Fruit fly (Drosophila melanogaster): Measurements from ENCODE around the gene GstD11.

GstD11 gene

DNA sequence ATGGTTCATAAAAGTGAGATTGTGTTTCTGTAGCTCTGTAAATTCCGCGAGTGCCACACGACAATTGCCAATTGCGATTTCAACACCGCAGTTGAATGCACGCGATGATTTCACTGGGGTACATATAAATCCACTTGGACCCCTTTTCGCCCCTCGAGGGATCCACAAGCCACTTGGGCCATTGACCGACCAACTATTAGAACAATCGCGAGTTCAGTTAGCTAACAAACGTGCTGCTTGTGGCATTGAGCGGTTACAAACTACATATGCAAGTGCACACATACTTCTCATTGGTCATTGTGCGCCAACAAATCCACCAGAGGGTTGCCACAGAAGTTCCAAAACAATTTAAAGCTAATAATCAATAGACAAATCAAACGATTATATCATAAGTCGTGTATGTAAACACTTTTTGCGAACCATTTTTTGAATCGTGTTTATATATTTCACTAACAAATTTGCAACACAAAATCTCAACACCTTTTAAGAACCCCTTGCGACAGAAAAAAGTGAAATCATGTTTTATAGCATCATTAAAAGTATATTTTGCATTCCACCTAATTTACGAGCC lies 1.9 kb upstream of the GstD11 start:
- no peak for TF ChIP-seq dsx (GFP tag; optimal IDR thresholded peaks at IDR 0.05; ENCODE audit: poor library complexity, severe bottlenecking)
- TF ChIP-seq spab (GFP tag; optimal IDR thresholded peaks at IDR 0.05), result no peak
- 0 out of 2 replicates have a peak, but pooled peaks have one; percentile 38 for TF ChIP-seq Gug (GFP tag; IDR thresholded peaks at IDR 0.05)
- peak; percentile 54 for TF ChIP-seq eg (GFP tag; IDR thresholded peaks at IDR 0.05)
- no peak for TF ChIP-seq Eip75B (GFP tag; optimal IDR thresholded peaks at IDR 0.05)
- TF ChIP-seq achi (GFP tag; optimal IDR thresholded peaks at IDR 0.05), result peak; percentile 27
- peak; percentile 77 for TF ChIP-seq CG6163 (GFP tag; IDR thresholded peaks at IDR 0.05)
- TF ChIP-seq Sox14 (GFP tag; optimal IDR thresholded peaks at IDR 0.05), result peak; percentile 0
- no peak for TF ChIP-seq Blimp-1 (GFP tag; optimal IDR thresholded peaks at IDR 0.05)
- TF ChIP-seq svp (GFP tag), result peak; percentile 70
- TF ChIP-seq ss (GFP tag; optimal IDR thresholded peaks at IDR 0.05), result no peak
- TF ChIP-seq fd59A (GFP tag; optimal IDR thresholded peaks at IDR 0.05), result no peak
- no peak for TF ChIP-seq fkh (GFP tag; optimal IDR thresholded peaks at IDR 0.05)
- TF ChIP-seq CG6276 (GFP tag; optimal IDR thresholded peaks at IDR 0.05), result peak; percentile 44
- TF ChIP-seq pdm3 (GFP tag; optimal IDR thresholded peaks at IDR 0.05), result peak; percentile 34
- TF ChIP-seq CG31627 (GFP tag; optimal IDR thresholded peaks at IDR 0.05), result no peak
- peak; percentile 74 for TF ChIP-seq CG15336 (GFP tag; IDR thresholded peaks at IDR 0.05)
- TF ChIP-seq dac (GFP tag; optimal IDR thresholded peaks at IDR 0.05), result peak; percentile 23
- no peak for TF ChIP-seq Met (GFP tag; optimal IDR thresholded peaks at IDR 0.05)
- TF ChIP-seq CG11762 (GFP tag; optimal IDR thresholded peaks at IDR 0.05; ENCODE audit: insufficient read depth), result no peak
- no peak for TF ChIP-seq CG9139 (GFP tag; optimal IDR thresholded peaks at IDR 0.05)
- TF ChIP-seq Eip78C (GFP tag), result peak; percentile 60
- TF ChIP-seq CG4318 (GFP tag; optimal IDR thresholded peaks at IDR 0.05), result peak; percentile 54
- TF ChIP-seq CG16779 (tag; optimal IDR thresholded peaks at IDR 0.05), result no peak
- peak; percentile 31; the same call in 1 of the 2 replicates for TF ChIP-seq CG11294 (GFP tag; IDR thresholded peaks at IDR 0.05)
- TF ChIP-seq Hr4 (GFP tag; optimal IDR thresholded peaks at IDR 0.05), result peak; percentile 54
- TF ChIP-seq Eip93F (GFP tag; optimal IDR thresholded peaks at IDR 0.05), result no peak
- peak; percentile 78 for TF ChIP-seq CG32006 (GFP tag; optimal IDR thresholded peaks at IDR 0.05)
- no peak for TF ChIP-seq acj6 (GFP tag; optimal IDR thresholded peaks at IDR 0.05)
- peak; percentile 3 for TF ChIP-seq net (GFP tag; optimal IDR thresholded peaks at IDR 0.05)
- peak; percentile 66 for TF ChIP-seq CG8119 (GFP tag; IDR thresholded peaks at IDR 0.05)
- peak; percentile 45 for TF ChIP-seq Lpt (GFP tag; optimal IDR thresholded peaks at IDR 0.05)
- no peak for TF ChIP-seq fd85E (GFP tag; optimal IDR thresholded peaks at IDR 0.05)
- TF ChIP-seq lz (GFP tag; optimal IDR thresholded peaks at IDR 0.05), result no peak
- no peak for TF ChIP-seq CG6792 (GFP tag; optimal IDR thresholded peaks at IDR 0.05)

dm6 chr3R:12382563-12382962 lies 573 bp upstream of the GstD11 start, which contains the start of gene CG10035:
CG10035 (minus strand) TSS chr3R:12382691.
- TF ChIP-seq svp (GFP tag) (no peak), Sox14 (GFP tag; optimal IDR thresholded peaks at IDR 0.05) (no peak), Blimp-1 (GFP tag; optimal IDR thresholded peaks at IDR 0.05) (no peak), CG16779 (tag; optimal IDR thresholded peaks at IDR 0.05) (no peak), CG7368 (GFP tag; optimal IDR thresholded peaks at IDR 0.05) (no peak), eg (GFP tag; IDR thresholded peaks at IDR 0.05) (no peak), CG11902 (GFP tag; optimal IDR thresholded peaks at IDR 0.05) (no peak), CG32006 (GFP tag; optimal IDR thresholded peaks at IDR 0.05) (no peak), fd85E (GFP tag; optimal IDR thresholded peaks at IDR 0.05) (no peak), CG3032 (tag; optimal IDR thresholded peaks at IDR 0.05) (no peak), Eip75B (GFP tag; optimal IDR thresholded peaks at IDR 0.05) (no peak), CG15336 (GFP tag; IDR thresholded peaks at IDR 0.05) (no peak), Gug (GFP tag; IDR thresholded peaks at IDR 0.05) (no peak), spab (GFP tag; optimal IDR thresholded peaks at IDR 0.05) (no peak), net (GFP tag; optimal IDR thresholded peaks at IDR 0.05) (no peak), CG6792 (GFP tag; optimal IDR thresholded peaks at IDR 0.05) (no peak)

All from whole organism, prepupa.